Worm (Caenorhabditis elegans) whole organism, L4 larva: Measurements from ENCODE around the gene rabn-5.

Source experiments
- Y105C5A.15 ChIP-seq: fragments of 200-800 bp; sonication (Bioruptor generic); IDR thresholded peaks from 2 replicates; pipeline ENCODE4 v1.3.6; 2022; ENCODE audit warnings: missing genetic modification characterization, missing compliant biosample characterization
- ZK546.5 ChIP-seq, 2 experiments: sonication (generic microtip); optimal IDR thresholded peaks; 2 replicates each; lab custom pipeline; 2017; ENCODE audit warnings: missing biosample characterization in 2 of 2, missing genetic modification characterization in 2 of 2
- aly-2 ChIP-seq: sonication (generic microtip); optimal IDR thresholded peaks from 2 replicates; lab custom pipeline; 2018; ENCODE audit warnings: missing biosample characterization, missing genetic modification characterization
- ceh-82 ChIP-seq: sonication (generic microtip); optimal IDR thresholded peaks from 2 replicates; lab custom pipeline; 2017; ENCODE audit warnings: missing biosample characterization, missing genetic modification characterization
- daf-8 ChIP-seq: fragments of 200-800 bp; sonication (Bioruptor generic); IDR thresholded peaks from 2 replicates; pipeline ENCODE4 v1.3.6; 2022; ENCODE audit warnings: missing genetic modification characterization, missing compliant biosample characterization
- fos-1 ChIP-seq: fragments of 150-350 bp; optimal IDR thresholded peaks from 2 replicates; lab custom pipeline; 2014; ENCODE audit warnings: missing biosample characterization, missing genetic modification characterization
- lin-13 ChIP-seq: fragments of 150-350 bp; optimal IDR thresholded peaks from 2 replicates; lab custom pipeline; 2014; ENCODE audit warnings: missing biosample characterization, missing genetic modification reagents, missing genetic modification characterization
- lin-15B ChIP-seq: fragments of 150-350 bp; sonication (generic microtip); optimal IDR thresholded peaks from 3 replicates; lab custom pipeline; 2014; ENCODE audit warnings: missing biosample characterization, missing genetic modification characterization
- mdl-1 ChIP-seq, 2 experiments: fragments of 150-350 bp in 1 of 2; sonication (generic microtip) in 1 of 2; optimal IDR thresholded peaks; 2 replicates each; lab custom pipeline; 2014 to 2017; ENCODE audit warnings: missing biosample characterization in 2 of 2, missing genetic modification characterization in 2 of 2
- mep-1 ChIP-seq: fragments of 150-350 bp; sonication (generic microtip); optimal IDR thresholded peaks from 3 replicates; lab custom pipeline; 2014; ENCODE audit warnings: missing biosample characterization, missing genetic modification characterization
- nhr-28 ChIP-seq: fragments of 150-350 bp; optimal IDR thresholded peaks from 2 replicates; lab custom pipeline; 2014; ENCODE audit warnings: missing biosample characterization, missing genetic modification characterization
- php-3 ChIP-seq: fragments of 200-800 bp; sonication (Bioruptor generic); IDR thresholded peaks from 2 replicates; pipeline ENCODE4 v1.3.6; 2022; ENCODE audit warnings: missing genetic modification reagents, missing genetic modification characterization, missing compliant biosample characterization
- spr-3 ChIP-seq: fragments of 200-800 bp; sonication (Bioruptor generic); optimal IDR thresholded peaks from 2 replicates; lab custom pipeline; 2018; ENCODE audit warnings: mild to moderate bottlenecking, missing genetic modification characterization, missing compliant biosample characterization
- unc-62 ChIP-seq, 3 experiments: fragments of 150-350 bp in 1 of 3; sonication (generic microtip); optimal IDR thresholded peaks in 2 of 3; peaks in 1 of 3; 1 replicate in 1 of 3; 2 replicates in 2 of 3; lab custom pipeline; 2014 to 2017; ENCODE audit warnings: missing biosample characterization in 3 of 3, missing genetic modification characterization in 3 of 3, missing genetic modification reagents in 3 of 3, missing genotype in 1 of 3

DNA sequence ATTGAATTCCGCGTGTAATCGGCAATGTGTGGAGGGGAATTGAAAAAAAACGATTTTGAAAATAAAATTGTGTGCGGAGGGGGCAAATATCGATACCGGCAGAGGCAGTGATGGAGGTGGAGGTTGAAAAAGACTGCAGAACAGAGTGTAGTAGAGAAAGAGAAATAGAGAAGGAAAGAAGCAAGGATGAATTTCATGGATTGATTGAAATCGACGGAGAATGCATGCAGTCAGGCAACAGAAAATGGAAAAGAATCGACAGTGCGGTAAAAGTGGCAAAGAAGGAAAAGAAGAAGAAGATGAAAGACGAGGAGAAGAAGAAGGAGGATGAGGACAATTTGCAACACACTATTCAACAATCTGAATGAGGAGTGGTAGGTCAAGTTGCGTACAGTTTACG lies 27.5 kb upstream of the rabn-5 start, which contains the start of gene W04D12.1:
- no peak for TF ChIP-seq spr-3 (GFP tag; lab: Kevin White, UChicago)
- TF ChIP-seq lin-13: no peak
- TF ChIP-seq nhr-28 (tag; lab: Kevin White, UChicago): no peak
- TF ChIP-seq mep-1 (tag; lab: Kevin White, UChicago): no peak
- TF ChIP-seq php-3 (GFP tag; lab: Robert Waterston, UW): no peak
- TF ChIP-seq unc-62 (GFP tag; optimal IDR thresholded peaks at IDR 0.05 in 1 of 2; lab: Kevin White, UChicago): peak in 1 of 2 experiments; percentile 63
- no peak for TF ChIP-seq unc-62 (tag; optimal IDR thresholded peaks at IDR 0.05; lab: Kevin White, UChicago)
- TF ChIP-seq aly-2 (tag; lab: Kevin White, UChicago): no peak
- TF ChIP-seq daf-8: no peak
- no peak for TF ChIP-seq ceh-82 (tag; lab: Kevin White, UChicago)
- TF ChIP-seq lin-15B: no peak
- TF ChIP-seq fos-1: no peak
- TF ChIP-seq mdl-1 (tag; optimal IDR thresholded peaks at IDR 0.05; lab: Kevin White, UChicago): no peak
- TF ChIP-seq Y105C5A.15 (GFP tag; lab: Robert Waterston, UW): no peak
- TF ChIP-seq ZK546.5 (tag; optimal IDR thresholded peaks at IDR 0.05; lab: Kevin White, UChicago): no peak
